In genomic region chrII:14249489-14249888, ce11 we compare ENCODE assay signal across 4 worm cellular contexts.
TF ChIP-seq lines count a peak whose summit lies in the region.

No protein-coding gene starts in this region.

TF ChIP-seq in whole organism, L2 larva, 48 proteins besides CTCF, POLR2A, EP300 and RAD21 (continued from another document):
- TF ChIP-seq ama-1 (optimal IDR thresholded peaks at IDR 0.05; lab: Kevin White, UChicago) (no peak), fos-1 (tag; optimal IDR thresholded peaks at IDR 0.05; lab: Kevin White, UChicago) (peak; percentile 48), sma-9 (GFP tag; optimal IDR thresholded peaks at IDR 0.05; lab: Kevin White, UChicago) (peak; percentile 56), sma-9 (tag; optimal IDR thresholded peaks at IDR 0.05; lab: Kevin White, UChicago) (no peak), ztf-11 (tag; optimal IDR thresholded peaks at IDR 0.05; lab: Kevin White, UChicago) (no peak), crh-2 (tag; optimal IDR thresholded peaks at IDR 0.05; lab: Kevin White, UChicago) (peak; percentile 57), mab-5 (tag; optimal IDR thresholded peaks at IDR 0.05; lab: Kevin White, UChicago) (peak; percentile 31), gmeb-1 (tag; optimal IDR thresholded peaks at IDR 0.05; lab: Kevin White, UChicago) (peak; percentile 20), nhr-237 (tag; optimal IDR thresholded peaks at IDR 0.05; lab: Kevin White, UChicago) (no peak), aly-2 (tag; optimal IDR thresholded peaks at IDR 0.05; lab: Kevin White, UChicago) (no peak), elt-1 (tag; optimal IDR thresholded peaks at IDR 0.05; lab: Kevin White, UChicago) (no peak)

TF ChIP-seq in whole organism, L4 larva, 104 proteins besides CTCF, POLR2A, EP300 and RAD21 (continued from another document and continues in another):
- peak; percentile 5; the same call in 1 of the 2 replicates for TF ChIP-seq set-16 (GFP tag; IDR thresholded peaks at IDR 0.05; lab: Robert Waterston, UW)
- no peak for TF ChIP-seq lin-39 (tag; optimal IDR thresholded peaks at IDR 0.05; lab: Kevin White, UChicago)
- peak; percentile 88 for TF ChIP-seq hmg-1.1 (GFP tag; IDR thresholded peaks at IDR 0.05; lab: Robert Waterston, UW)
- TF ChIP-seq nhr-11 (tag; optimal IDR thresholded peaks at IDR 0.05; lab: Kevin White, UChicago) = peak; percentile 53
- no peak for TF ChIP-seq lim-7 (GFP tag; IDR thresholded peaks at IDR 0.05; lab: Robert Waterston, UW)
- no peak for TF ChIP-seq ama-1 (optimal IDR thresholded peaks at IDR 0.05; lab: Kevin White, UChicago)
- peak; percentile 89 for TF ChIP-seq mxl-3 (GFP tag; optimal IDR thresholded peaks at IDR 0.05; lab: Kevin White, UChicago)
- no peak for TF ChIP-seq snpc-4 (tag; optimal IDR thresholded peaks at IDR 0.05; lab: Kevin White, UChicago)
- TF ChIP-seq daf-19 (GFP tag; conservative IDR thresholded peaks at IDR 0.05; lab: Robert Waterston, UW) = no peak
- peak; percentile 75 for TF ChIP-seq nhr-77 (tag; optimal IDR thresholded peaks at IDR 0.05; lab: Kevin White, UChicago)
- TF ChIP-seq pha-4 (GFP tag; IDR thresholded peaks at IDR 0.05; lab: Robert Waterston, UW) = peak; percentile 28; the same call in 1 of the 2 replicates
- TF ChIP-seq pha-4 (tag; optimal IDR thresholded peaks at IDR 0.05; lab: Kevin White, UChicago) = no peak
- TF ChIP-seq ceh-32 (tag; optimal IDR thresholded peaks at IDR 0.05; lab: Kevin White, UChicago; ENCODE audit: poor library complexity) = no peak
- no peak for TF ChIP-seq nhr-102 (tag; optimal IDR thresholded peaks at IDR 0.05; lab: Kevin White, UChicago)
- no peak for TF ChIP-seq gei-8 (GFP tag; optimal IDR thresholded peaks at IDR 0.05; lab: Kevin White, UChicago)
- TF ChIP-seq D1046.2 (GFP tag; IDR thresholded peaks at IDR 0.05; lab: Robert Waterston, UW) = no peak
- TF ChIP-seq arid-1 (GFP tag; conservative IDR thresholded peaks at IDR 0.05; lab: Robert Waterston, UW) = no peak
- no peak for TF ChIP-seq F10B5.3 (tag; optimal IDR thresholded peaks at IDR 0.05; lab: Kevin White, UChicago)
- TF ChIP-seq madf-5 (GFP tag; IDR thresholded peaks at IDR 0.05; lab: Robert Waterston, UW) = no peak
- TF ChIP-seq egl-27 (tag; optimal IDR thresholded peaks at IDR 0.05; lab: Kevin White, UChicago) = no peak
- TF ChIP-seq nhr-42 (GFP tag; IDR thresholded peaks at IDR 0.05; lab: Robert Waterston, UW) = peak; percentile 5; the same call in 1 of the 2 replicates
- peak; percentile 44 for TF ChIP-seq dmd-6 (GFP tag; IDR thresholded peaks at IDR 0.05; lab: Robert Waterston, UW)
- TF ChIP-seq tra-1 (GFP tag; IDR thresholded peaks at IDR 0.05; lab: Robert Waterston, UW) = no peak
- TF ChIP-seq nhr-25 (tag; optimal IDR thresholded peaks at IDR 0.05; lab: Kevin White, UChicago; ENCODE audit: borderline replicate concordance, insufficient read depth) = peak; percentile 15
- peak; percentile 7 for TF ChIP-seq lin-13 (GFP tag; optimal IDR thresholded peaks at IDR 0.05; lab: Kevin White, UChicago)
- TF ChIP-seq mep-1 (tag; optimal IDR thresholded peaks at IDR 0.05; lab: Kevin White, UChicago) = peak; percentile 74
- TF ChIP-seq ceh-44 (GFP tag; IDR thresholded peaks at IDR 0.05; lab: Robert Waterston, UW) = no peak
- TF ChIP-seq R02D3.7 (tag; optimal IDR thresholded peaks at IDR 0.05; lab: Kevin White, UChicago) = no peak
- TF ChIP-seq lin-29 (GFP tag; IDR thresholded peaks at IDR 0.05; lab: Robert Waterston, UW) = no peak
- no peak for TF ChIP-seq attf-4 (tag; optimal IDR thresholded peaks at IDR 0.05; lab: Kevin White, UChicago)
- peak; percentile 51 for TF ChIP-seq dpl-1 (GFP tag; optimal IDR thresholded peaks at IDR 0.05; lab: Kevin White, UChicago)
- no peak for TF ChIP-seq lin-1 (GFP tag; IDR thresholded peaks at IDR 0.05; lab: Robert Waterston, UW)
- no peak for TF ChIP-seq saeg-2 (GFP tag; IDR thresholded peaks at IDR 0.05; lab: Robert Waterston, UW)
- no peak for TF ChIP-seq ZK337.2 (GFP tag; IDR thresholded peaks at IDR 0.05; lab: Robert Waterston, UW)
- TF ChIP-seq Y48G9A.11 (GFP tag; IDR thresholded peaks at IDR 0.05; lab: Robert Waterston, UW) = no peak
- TF ChIP-seq jun-1 (tag; optimal IDR thresholded peaks at IDR 0.05; lab: Kevin White, UChicago) = no peak
- no peak for TF ChIP-seq ces-1 (GFP tag; optimal IDR thresholded peaks at IDR 0.05; lab: Kevin White, UChicago)
- TF ChIP-seq nhr-41 (GFP tag; IDR thresholded peaks at IDR 0.05; lab: Robert Waterston, UW) = no peak
- TF ChIP-seq skn-1 (tag; optimal IDR thresholded peaks at IDR 0.05; lab: Kevin White, UChicago) = no peak
- TF ChIP-seq snpc-1.2 (GFP tag; IDR thresholded peaks at IDR 0.05; lab: Robert Waterston, UW) = no peak
- peak; percentile 7 to 89 for TF ChIP-seq mdl-1 (tag; optimal IDR thresholded peaks at IDR 0.05; lab: Kevin White, UChicago)
- TF ChIP-seq nhr-28 (tag; optimal IDR thresholded peaks at IDR 0.05; lab: Kevin White, UChicago) = peak; percentile 54

TF ChIP-seq in whole organism, late embryonic, 69 proteins besides CTCF, POLR2A, EP300 and RAD21 (continued from another document):
- TF ChIP-seq dmd-4 (tag; optimal IDR thresholded peaks at IDR 0.05; lab: Kevin White, UChicago; ENCODE audit: borderline replicate concordance) = peak; percentile 28

TF ChIP-seq in whole organism, mixed stage, embryonic, 35 proteins besides CTCF, POLR2A, EP300 and RAD21 (continued from another document):
- TF ChIP-seq M03D4.4 (tag; optimal IDR thresholded peaks at IDR 0.05; lab: Kevin White, UChicago) (peak; percentile 21), lsy-2 (tag; optimal IDR thresholded peaks at IDR 0.05; lab: Kevin White, UChicago) (peak; percentile 17), nhr-2 (tag; optimal IDR thresholded peaks at IDR 0.05; lab: Kevin White, UChicago) (no peak), cnd-1 (tag; optimal IDR thresholded peaks at IDR 0.05; lab: Kevin White, UChicago) (peak; percentile 49)
